Worm (Caenorhabditis elegans) whole organism, L4 larva: ENCODE results near the gene Y53G8AR.8.

Source experiments
- F37D6.2 ChIP-seq: sonication (generic microtip); optimal IDR thresholded peaks from 2 replicates; lab custom pipeline; 2016; ENCODE audit warnings: mild to moderate bottlenecking, missing genetic modification characterization, missing compliant biosample characterization
- R02D3.7 ChIP-seq: fragments of 150-350 bp; sonication (generic microtip); optimal IDR thresholded peaks from 3 replicates; lab custom pipeline; 2014; ENCODE audit warnings: missing biosample characterization, missing genetic modification characterization
- T20F7.1 ChIP-seq: fragments of 200-800 bp; sonication (Bioruptor generic); optimal IDR thresholded peaks from 2 replicates; lab custom pipeline; 2018; ENCODE audit warnings: mild to moderate bottlenecking, missing genetic modification characterization, missing compliant biosample characterization
- aha-1 ChIP-seq: fragments of 150-350 bp; peaks from one replicate; lab custom pipeline; 2014; ENCODE audit warnings: missing biosample characterization, missing genetic modification characterization
- ceh-28 ChIP-seq: fragments of 150-350 bp; optimal IDR thresholded peaks from 2 replicates; lab custom pipeline; 2014; ENCODE audit warnings: missing biosample characterization, missing genetic modification reagents, missing genetic modification characterization
- ceh-44 ChIP-seq: fragments of 200-800 bp; sonication (Bioruptor generic); IDR thresholded peaks from 2 replicates; pipeline ENCODE4 v1.3.6; 2022; ENCODE audit warnings: missing genetic modification reagents, missing genetic modification characterization, missing compliant biosample characterization
- ceh-62 ChIP-seq: sonication (generic microtip); optimal IDR thresholded peaks from 2 replicates; lab custom pipeline; 2017; ENCODE audit warnings: missing biosample characterization, missing genetic modification characterization
- ceh-82 ChIP-seq: sonication (generic microtip); optimal IDR thresholded peaks from 2 replicates; lab custom pipeline; 2017; ENCODE audit warnings: missing biosample characterization, missing genetic modification characterization
- daf-16 ChIP-seq, 3 experiments: sonication (generic microtip); optimal IDR thresholded peaks; 2 replicates each; lab custom pipeline; 2016 to 2017; ENCODE audit warnings: missing genetic modification characterization in 3 of 3, missing genetic modification reagents in 3 of 3, mild to moderate bottlenecking in 2 of 3, missing compliant biosample characterization in 2 of 3, missing biosample characterization in 1 of 3, moderate library complexity in 1 of 3
- daf-8 ChIP-seq: fragments of 200-800 bp; sonication (Bioruptor generic); IDR thresholded peaks from 2 replicates; pipeline ENCODE4 v1.3.6; 2022; ENCODE audit warnings: missing genetic modification characterization, missing compliant biosample characterization
- dmd-6 ChIP-seq: fragments of 200-800 bp; sonication (Bioruptor generic); IDR thresholded peaks from 2 replicates; pipeline ENCODE4 v1.3.6; 2022; ENCODE audit warnings: missing genetic modification reagents, missing genetic modification characterization, missing compliant biosample characterization
- duxl-1 ChIP-seq: sonication (generic microtip); optimal IDR thresholded peaks from 2 replicates; lab custom pipeline; 2016; ENCODE audit warnings: mild to moderate bottlenecking, missing genetic modification characterization, moderate library complexity, missing compliant biosample characterization; ENCODE audit not compliant: poor library complexity
- egl-27 ChIP-seq: sonication (generic microtip); optimal IDR thresholded peaks from 3 replicates; lab custom pipeline; 2017; ENCODE audit warnings: missing biosample characterization, missing genetic modification reagents, missing genetic modification characterization
- egl-43 ChIP-seq: fragments of 200-800 bp; sonication (Bioruptor generic); IDR thresholded peaks from 2 replicates; pipeline ENCODE4 v1.3.6; 2022; ENCODE audit warnings: missing genetic modification reagents, missing genetic modification characterization, missing compliant biosample characterization
- fos-1 ChIP-seq: fragments of 150-350 bp; optimal IDR thresholded peaks from 2 replicates; lab custom pipeline; 2014; ENCODE audit warnings: missing biosample characterization, missing genetic modification characterization
- gei-8 ChIP-seq: fragments of 200-800 bp; sonication (Bioruptor generic); optimal IDR thresholded peaks from 2 replicates; lab custom pipeline; 2018; ENCODE audit warnings: mild to moderate bottlenecking, missing genetic modification characterization, missing compliant biosample characterization
- hif-1 ChIP-seq, 2 experiments: sonication (generic microtip); optimal IDR thresholded peaks; 2 replicates each; lab custom pipeline; 2016 to 2017; ENCODE audit warnings: missing compliant biosample characterization in 2 of 2, missing genetic modification characterization in 2 of 2, missing genetic modification reagents in 2 of 2, missing genotype in 2 of 2, mild to moderate bottlenecking in 1 of 2
- hlh-11 ChIP-seq: fragments of 200-800 bp; sonication (Bioruptor generic); optimal IDR thresholded peaks from 2 replicates; lab custom pipeline; 2018; ENCODE audit warnings: mild to moderate bottlenecking, missing genetic modification characterization, missing compliant biosample characterization
- lin-1 ChIP-seq: fragments of 200-800 bp; sonication (Bioruptor generic); IDR thresholded peaks from 2 replicates; pipeline ENCODE4 v1.3.6; 2022; ENCODE audit warnings: missing genetic modification reagents, missing genetic modification characterization, missing compliant biosample characterization
- lin-15B ChIP-seq: fragments of 150-350 bp; sonication (generic microtip); optimal IDR thresholded peaks from 3 replicates; lab custom pipeline; 2014; ENCODE audit warnings: missing biosample characterization, missing genetic modification characterization
- lin-29 ChIP-seq: fragments of 200-800 bp; sonication (Bioruptor generic); IDR thresholded peaks from 2 replicates; pipeline ENCODE4 v1.3.6; 2022; ENCODE audit warnings: missing genetic modification reagents, missing genetic modification characterization, missing compliant biosample characterization
- lin-38 ChIP-seq: fragments of 200-800 bp; sonication (Bioruptor generic); IDR thresholded peaks from 2 replicates; pipeline ENCODE4 v1.3.6; 2022; ENCODE audit warnings: missing genetic modification reagents, missing genetic modification characterization, missing compliant biosample characterization
- lin-39 ChIP-seq: fragments of 150-350 bp; optimal IDR thresholded peaks from 2 replicates; lab custom pipeline; 2014; ENCODE audit warnings: missing biosample characterization, missing genetic modification reagents, missing genetic modification characterization
- madf-5 ChIP-seq, 2 experiments: fragments of 200-800 bp; sonication (Bioruptor generic); IDR thresholded peaks; 2 replicates each; pipeline ENCODE4 v1.3.6; 2022; ENCODE audit warnings: missing compliant biosample characterization in 2 of 2, missing genetic modification characterization in 2 of 2
- madf-9 ChIP-seq: fragments of 200-800 bp; sonication (Bioruptor generic); conservative IDR thresholded peaks from 2 replicates; pipeline ENCODE4 v1.3.6; 2022; ENCODE audit warnings: missing genetic modification reagents, missing genetic modification characterization, missing compliant biosample characterization
- mes-2 ChIP-seq: sonication (generic microtip); optimal IDR thresholded peaks from 2 replicates; lab custom pipeline; 2016; ENCODE audit warnings: missing genotype, mild to moderate bottlenecking, missing genetic modification characterization, missing compliant biosample characterization; ENCODE audit not compliant: poor library complexity, severe bottlenecking
- nhr-10 ChIP-seq: fragments of 150-350 bp; optimal IDR thresholded peaks from 2 replicates; lab custom pipeline; 2014; ENCODE audit warnings: missing biosample characterization, missing genetic modification characterization
- nhr-102 ChIP-seq: sonication (generic microtip); optimal IDR thresholded peaks from 2 replicates; lab custom pipeline; 2016; ENCODE audit warnings: mild to moderate bottlenecking, missing genetic modification characterization, moderate library complexity, missing compliant biosample characterization
- nhr-11 ChIP-seq: fragments of 150-350 bp; optimal IDR thresholded peaks from 2 replicates; lab custom pipeline; 2014; ENCODE audit warnings: missing biosample characterization, missing genetic modification characterization
- nhr-237 ChIP-seq: sonication (generic microtip); optimal IDR thresholded peaks from 2 replicates; lab custom pipeline; 2017; ENCODE audit warnings: missing biosample characterization, missing genetic modification characterization
- nhr-41 ChIP-seq: fragments of 200-800 bp; sonication (Bioruptor generic); IDR thresholded peaks from 2 replicates; pipeline ENCODE4 v1.3.6; 2022; ENCODE audit warnings: missing genetic modification reagents, missing genetic modification characterization, missing compliant biosample characterization
- nhr-42 ChIP-seq: fragments of 200-800 bp; sonication (Bioruptor generic); IDR thresholded peaks from 2 replicates; pipeline ENCODE4 v1.3.6; 2022; ENCODE audit warnings: missing genetic modification characterization, missing compliant biosample characterization
- nhr-48 ChIP-seq: sonication (generic microtip); optimal IDR thresholded peaks from 2 replicates; lab custom pipeline; 2016; ENCODE audit warnings: mild to moderate bottlenecking, missing genetic modification characterization, missing compliant biosample characterization
- php-3 ChIP-seq: fragments of 200-800 bp; sonication (Bioruptor generic); IDR thresholded peaks from 2 replicates; pipeline ENCODE4 v1.3.6; 2022; ENCODE audit warnings: missing genetic modification reagents, missing genetic modification characterization, missing compliant biosample characterization
- pqm-1 ChIP-seq: sonication (generic microtip); optimal IDR thresholded peaks from 2 replicates; lab custom pipeline; 2017; ENCODE audit warnings: missing biosample characterization, missing genetic modification characterization
- sdz-12 ChIP-seq: fragments of 200-800 bp; sonication (Bioruptor generic); optimal IDR thresholded peaks from 2 replicates; lab custom pipeline; 2018; ENCODE audit warnings: mild to moderate bottlenecking, missing genetic modification characterization, missing compliant biosample characterization
- set-16 ChIP-seq: fragments of 200-800 bp; sonication (Bioruptor generic); IDR thresholded peaks from 2 replicates; pipeline ENCODE4 v1.3.6; 2022; ENCODE audit warnings: missing genetic modification reagents, missing genetic modification characterization, missing compliant biosample characterization
- snpc-1.2 ChIP-seq: fragments of 200-800 bp; sonication (Bioruptor generic); IDR thresholded peaks from 2 replicates; pipeline ENCODE4 v1.3.6; 2022; ENCODE audit warnings: missing genetic modification reagents, missing genetic modification characterization, missing compliant biosample characterization
- snpc-4 ChIP-seq: fragments of 150-350 bp; optimal IDR thresholded peaks from 2 replicates; lab custom pipeline; 2014; ENCODE audit warnings: missing biosample characterization, missing genetic modification characterization
- spr-1 ChIP-seq: sonication (generic microtip); optimal IDR thresholded peaks from 2 replicates; lab custom pipeline; 2016; ENCODE audit warnings: mild to moderate bottlenecking, missing genetic modification characterization, missing compliant biosample characterization
- tra-1 ChIP-seq: fragments of 200-800 bp; sonication (Bioruptor generic); IDR thresholded peaks from 2 replicates; pipeline ENCODE4 v1.3.6; 2022; ENCODE audit warnings: missing genetic modification reagents, missing genetic modification characterization, missing compliant biosample characterization
- unc-130 ChIP-seq: sonication (generic microtip); optimal IDR thresholded peaks from 2 replicates; lab custom pipeline; 2016; ENCODE audit warnings: missing genetic modification reagents, missing genetic modification characterization, missing compliant biosample characterization
- unc-39 ChIP-seq: sonication (generic microtip); optimal IDR thresholded peaks from 2 replicates; lab custom pipeline; 2017; ENCODE audit warnings: missing biosample characterization, missing genetic modification characterization
- vab-7 ChIP-seq: fragments of 200-800 bp; sonication (Bioruptor generic); IDR thresholded peaks from 2 replicates; pipeline ENCODE4 v1.3.6; 2022; ENCODE audit warnings: missing genetic modification reagents, missing genetic modification characterization, missing compliant biosample characterization
- zfp-2 ChIP-seq: sonication (generic microtip); optimal IDR thresholded peaks from 2 replicates; lab custom pipeline; 2016; ENCODE audit warnings: mild to moderate bottlenecking, missing genetic modification characterization, missing compliant biosample characterization
- zfp-3 ChIP-seq: fragments of 200-800 bp; sonication (Bioruptor generic); conservative IDR thresholded peaks from 2 replicates; pipeline ENCODE4 v1.3.6; 2022; ENCODE audit warnings: missing genetic modification reagents, missing genetic modification characterization, missing compliant biosample characterization
- zip-11 ChIP-seq: fragments of 200-800 bp; sonication (Bioruptor generic); IDR thresholded peaks from 2 replicates; pipeline ENCODE4 v1.3.6; 2022; ENCODE audit warnings: missing genetic modification characterization, missing compliant biosample characterization
- zip-2 ChIP-seq: fragments of 150-350 bp; optimal IDR thresholded peaks from 2 replicates; lab custom pipeline; 2014; ENCODE audit warnings: missing biosample characterization, missing genetic modification characterization
- ztf-11 ChIP-seq: fragments of 150-350 bp; optimal IDR thresholded peaks from 2 replicates; lab custom pipeline; 2014; ENCODE audit warnings: missing biosample characterization, missing genetic modification characterization

Y53G8AR.8 gene

ce11 chrIII:3273141-3273540 is 21.0 kb downstream of the Y53G8AR.8 start (continued):
- no peak for TF ChIP-seq ceh-82
- TF ChIP-seq lin-29 (GFP tag; lab: Robert Waterston, UW) = no peak
- TF ChIP-seq nhr-48 (tag; lab: Kevin White, UChicago) = no peak
- TF ChIP-seq madf-5 (GFP tag; IDR thresholded peaks at IDR 0.05; lab: Robert Waterston, UW) = no peak
- TF ChIP-seq lin-39 (tag; lab: Kevin White, UChicago) = no peak
- no peak for TF ChIP-seq php-3 (GFP tag; lab: Robert Waterston, UW)
- TF ChIP-seq zip-2 (tag; lab: Kevin White, UChicago) = no peak
- no peak for TF ChIP-seq zfp-3 (GFP tag; lab: Robert Waterston, UW)
- TF ChIP-seq nhr-42 (GFP tag; lab: Robert Waterston, UW) = no peak
- no peak for TF ChIP-seq lin-15B (tag; lab: Kevin White, UChicago)
- TF ChIP-seq nhr-11 (tag; lab: Kevin White, UChicago) = peak; percentile 28
- TF ChIP-seq hif-1 (tag; optimal IDR thresholded peaks at IDR 0.05; lab: Kevin White, UChicago) = no peak
- no peak for TF ChIP-seq fos-1 (tag; lab: Kevin White, UChicago)
- TF ChIP-seq egl-27 (tag; lab: Kevin White, UChicago) = no peak
- TF ChIP-seq ceh-28 (tag; lab: Kevin White, UChicago) = no peak
- TF ChIP-seq sdz-12 = no peak
- TF ChIP-seq ceh-44 = no peak
- TF ChIP-seq nhr-237 (tag; lab: Kevin White, UChicago) = no peak
- TF ChIP-seq mes-2 (tag; lab: Kevin White, UChicago) = peak; percentile 40
- no peak for TF ChIP-seq unc-39 (tag; lab: Kevin White, UChicago)
- no peak for TF ChIP-seq ztf-11 (tag; lab: Kevin White, UChicago)
- no peak for TF ChIP-seq lin-1 (GFP tag; lab: Robert Waterston, UW)

ce11 chrIII:3271682-3272081 is 22.4 kb downstream of the Y53G8AR.8 start:
- TF ChIP-seq madf-9 (GFP tag; lab: Robert Waterston, UW) = 0 out of 2 replicates have a peak, but pooled peaks have one; percentile 20
- no peak for TF ChIP-seq snpc-4 (tag; lab: Kevin White, UChicago)
- peak; percentile 24 for TF ChIP-seq F37D6.2
- peak in 1 of 2 experiments; percentile 59 for TF ChIP-seq daf-16 (GFP tag; optimal IDR thresholded peaks at IDR 0.05; lab: Kevin White, UChicago)
- TF ChIP-seq daf-16 (tag; optimal IDR thresholded peaks at IDR 0.05; lab: Kevin White, UChicago) = peak; percentile 23
- peak; percentile 35 for TF ChIP-seq lin-38
- TF ChIP-seq pqm-1 (tag; lab: Kevin White, UChicago) = no peak
- no peak for TF ChIP-seq tra-1
- no peak for TF ChIP-seq fos-1 (tag; lab: Kevin White, UChicago)
- TF ChIP-seq gei-8 = no peak
- no peak for TF ChIP-seq ztf-11 (tag; lab: Kevin White, UChicago)
- TF ChIP-seq lin-39 (tag; lab: Kevin White, UChicago) = no peak
- no peak for TF ChIP-seq vab-7 (GFP tag; lab: Robert Waterston, UW)
- TF ChIP-seq hlh-11 (tag; lab: Kevin White, UChicago) = peak; percentile 82
- no peak for TF ChIP-seq nhr-10 (tag; lab: Kevin White, UChicago)
- TF ChIP-seq unc-130 (GFP tag; lab: Kevin White, UChicago) = no peak
- 0 out of 2 replicates have a peak, but pooled peaks have one; percentile 54 for TF ChIP-seq egl-43
- no peak for TF ChIP-seq duxl-1
- TF ChIP-seq aha-1 = peak; percentile 58
- no peak for TF ChIP-seq zip-11
- no peak for TF ChIP-seq zfp-2 (tag; lab: Kevin White, UChicago)
- TF ChIP-seq daf-8 (GFP tag; lab: Robert Waterston, UW) = no peak
- no peak for TF ChIP-seq nhr-42 (GFP tag; lab: Robert Waterston, UW)
- no peak for TF ChIP-seq nhr-11 (tag; lab: Kevin White, UChicago)
- no peak for TF ChIP-seq zfp-3 (GFP tag; lab: Robert Waterston, UW)
- TF ChIP-seq dmd-6 (GFP tag; lab: Robert Waterston, UW) = peak; percentile 63
- no peak for TF ChIP-seq snpc-1.2 (GFP tag; lab: Robert Waterston, UW)
- TF ChIP-seq php-3 (GFP tag; lab: Robert Waterston, UW) = no peak
- no peak for TF ChIP-seq R02D3.7 (tag; lab: Kevin White, UChicago)
- TF ChIP-seq T20F7.1 (GFP tag; lab: Kevin White, UChicago) = no peak
- peak; percentile 95 for TF ChIP-seq set-16
- TF ChIP-seq nhr-102 = peak; percentile 27
- TF ChIP-seq ceh-62 (tag; lab: Kevin White, UChicago) = no peak
- no peak for TF ChIP-seq nhr-41 (GFP tag; lab: Robert Waterston, UW)
- peak; percentile 31 for TF ChIP-seq spr-1 (tag; lab: Kevin White, UChicago)
